Worm (Caenorhabditis elegans) whole organism, dauer: ENCODE measurements around the gene F29B9.11.

Experiments used
- unc-62 ChIP-seq: sonication (generic microtip); optimal IDR thresholded peaks from 2 replicates; lab custom pipeline; 2017; ENCODE audit warnings: missing biosample characterization, missing genetic modification reagents, missing genetic modification characterization

The F29B9.11 gene

ce11 chrIV:4660151-4661041, at the start of gene F29B9.11, which contains the start of gene jmjd-1.2:
TSS of gene F29B9.11 (minus strand) at chrIV:4660201.
TSS of gene jmjd-1.2 (plus strand) at chrIV:4660991.
- TF ChIP-seq unc-62: no peak

ce11 chrIV:4705922-4706321, 45.9 kb upstream of the F29B9.11 start:
- no peak for TF ChIP-seq unc-62

ce11 chrIV:4705182-4705581, 45.2 kb upstream of the F29B9.11 start:
- TF ChIP-seq unc-62: no peak

- no peak for TF ChIP-seq unc-62
Measured at ce11 chrIV:4703911-4704310, 43.9 kb upstream of the F29B9.11 start, which contains the start of gene ogdh-1. TSS of gene ogdh-1 (minus strand) at chrIV:4704011.

- no peak for TF ChIP-seq unc-62
Measured at ce11 chrIV:4692463-4692862, 32.5 kb upstream of the F29B9.11 start, which contains the start of gene spe-51. TSS of gene spe-51 (plus strand) at chrIV:4692763.

- TF ChIP-seq unc-62: no peak
Measured at ce11 chrIV:4688221-4688620, 28.2 kb upstream of the F29B9.11 start, which contains the start of gene bus-4. TSS of gene bus-4 (plus strand) at chrIV:4688269.

ce11 chrIV:4686898-4687297, 26.9 kb upstream of the F29B9.11 start:
- TF ChIP-seq unc-62: no peak

- TF ChIP-seq unc-62: no peak
Measured at ce11 chrIV:4686291-4686830, 26.4 kb upstream of the F29B9.11 start.

ce11 chrIV:4683149-4683548, 23.1 kb upstream of the F29B9.11 start:
- no peak for TF ChIP-seq unc-62

- TF ChIP-seq unc-62: no peak
Measured at ce11 chrIV:4678718-4679117, 18.7 kb upstream of the F29B9.11 start, which contains the start of gene kin-36. TSS of gene kin-36 (plus strand) at chrIV:4679018.

ce11 chrIV:4674322-4674721, 14.3 kb upstream of the F29B9.11 start:
- no peak for TF ChIP-seq unc-62

- TF ChIP-seq unc-62: no peak
Measured at ce11 chrIV:4673332-4673731, 13.3 kb upstream of the F29B9.11 start.

- TF ChIP-seq unc-62: no peak
Measured at ce11 chrIV:4669242-4669641, 9.2 kb upstream of the F29B9.11 start, which contains the start of gene F29B9.12. TSS of gene F29B9.12 (plus strand) at chrIV:4669542.

- TF ChIP-seq unc-62: no peak
Measured at ce11 chrIV:4667835-4668234, 7.8 kb upstream of the F29B9.11 start.

ce11 chrIV:4667383-4667782, 7.4 kb upstream of the F29B9.11 start:
- TF ChIP-seq unc-62: no peak

- no peak for TF ChIP-seq unc-62
Measured at ce11 chrIV:4665079-4665478, 5.1 kb upstream of the F29B9.11 start, which contains the start of gene F29B9.1. TSS of gene F29B9.1 (plus strand) at chrIV:4665379.

ce11 chrIV:4659277-4659676, 724 bp downstream of the F29B9.11 start, which contains the start of gene mrps-21:
TSS of gene mrps-21 (minus strand) at chrIV:4659517.
- TF ChIP-seq unc-62: no peak

ce11 chrIV:4657874-4658273, 2.1 kb downstream of the F29B9.11 start, which contains the start of gene col-111:
TSS of gene col-111 (minus strand) at chrIV:4657974.
- no peak for TF ChIP-seq unc-62
